Worm (Caenorhabditis elegans) whole organism, late embryonic: ENCODE data around the gene K08F11.1.

Experiments
- ceh-2 ChIP-seq: sonication (generic microtip); optimal IDR thresholded peaks from 2 replicates; lab custom pipeline; 2016; ENCODE audit warnings: missing genotype, missing genetic modification characterization, missing compliant biosample characterization
- ceh-24 ChIP-seq: sonication (generic microtip); optimal IDR thresholded peaks from 2 replicates; lab custom pipeline; 2016; ENCODE audit warnings: mild to moderate bottlenecking, missing genetic modification characterization, missing compliant biosample characterization
- elt-4 ChIP-seq: sonication (generic microtip); optimal IDR thresholded peaks from 2 replicates; lab custom pipeline; 2016; ENCODE audit warnings: missing genetic modification characterization, missing compliant biosample characterization
- fkh-10 ChIP-seq: fragments of 150-350 bp; optimal IDR thresholded peaks from 2 replicates; lab custom pipeline; 2014; ENCODE audit warnings: missing biosample characterization, missing genetic modification reagents, missing genetic modification characterization
- hlh-15 ChIP-seq: sonication (generic microtip); optimal IDR thresholded peaks from 2 replicates; lab custom pipeline; 2016; ENCODE audit warnings: missing genetic modification characterization, missing compliant biosample characterization
- odd-2 ChIP-seq: sonication (generic microtip); optimal IDR thresholded peaks from 2 replicates; lab custom pipeline; 2017; ENCODE audit warnings: antibody characterized with exemption, mild to moderate bottlenecking, missing genetic modification characterization, missing compliant biosample characterization
- pag-3 ChIP-seq: sonication (generic microtip); optimal IDR thresholded peaks from 2 replicates; lab custom pipeline; 2016; ENCODE audit warnings: missing compliant biosample characterization, missing genetic modification characterization, borderline replicate concordance
- pqm-1 ChIP-seq: sonication (generic microtip); optimal IDR thresholded peaks from 2 replicates; lab custom pipeline; 2016; ENCODE audit warnings: missing genetic modification characterization, missing compliant biosample characterization
- sox-2 ChIP-seq: fragments of 200-800 bp; sonication (Bioruptor generic); IDR thresholded peaks from 2 replicates; pipeline ENCODE4 v1.3.6; 2022; ENCODE audit warnings: missing genetic modification reagents, missing genetic modification characterization, missing compliant biosample characterization
- sox-4 ChIP-seq: sonication (generic microtip); optimal IDR thresholded peaks from 2 replicates; lab custom pipeline; 2017; ENCODE audit warnings: mild to moderate bottlenecking, missing genetic modification characterization, inconsistent platforms, missing compliant biosample characterization
- tbx-2 ChIP-seq: sonication (generic microtip); optimal IDR thresholded peaks from 2 replicates; lab custom pipeline; 2016; ENCODE audit warnings: missing genetic modification characterization, missing compliant biosample characterization
- unc-55 ChIP-seq: sonication (generic microtip); optimal IDR thresholded peaks from 2 replicates; lab custom pipeline; 2017; ENCODE audit warnings: missing biosample characterization, missing genetic modification reagents, missing genetic modification characterization
- ztf-16 ChIP-seq: sonication (generic microtip); optimal IDR thresholded peaks from 2 replicates; lab custom pipeline; 2017; ENCODE audit warnings: missing genetic modification characterization, missing compliant biosample characterization

DNA sequence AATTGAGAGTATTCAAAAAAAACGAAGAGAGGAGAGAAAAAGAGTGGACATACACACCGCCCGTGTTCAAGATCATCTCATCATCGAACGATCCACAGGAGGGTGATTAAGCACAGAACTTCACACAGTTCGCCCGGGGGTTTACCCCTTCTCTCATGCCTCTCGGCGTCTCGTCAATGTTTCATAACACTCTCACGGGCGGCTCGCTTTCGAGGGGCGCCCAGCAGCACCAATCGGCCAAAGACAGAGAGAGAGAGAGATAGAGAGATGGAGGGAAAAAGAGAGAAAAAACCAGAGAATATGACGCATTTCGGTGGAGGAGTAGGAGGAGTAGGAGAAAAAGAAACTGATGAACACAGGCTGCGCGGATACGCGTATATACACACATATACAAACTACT, 19.5 kb upstream of the K08F11.1 start:
- TF ChIP-seq fkh-10 (GFP tag; lab: Kevin White, UChicago) = no peak
- TF ChIP-seq pag-3 = no peak
- no peak for TF ChIP-seq ceh-24 (tag; lab: Kevin White, UChicago)
- TF ChIP-seq hlh-15 (tag; lab: Kevin White, UChicago) = no peak
- TF ChIP-seq tbx-2 = peak; percentile 51
- TF ChIP-seq odd-2 (tag; lab: Kevin White, UChicago) = no peak
- TF ChIP-seq pqm-1 (tag; lab: Kevin White, UChicago) = no peak
- no peak for TF ChIP-seq sox-4
- no peak for TF ChIP-seq ceh-2 (tag; lab: Kevin White, UChicago)
- TF ChIP-seq unc-55 (GFP tag; lab: Kevin White, UChicago) = no peak
- TF ChIP-seq elt-4 (tag; lab: Kevin White, UChicago) = no peak
- no peak for TF ChIP-seq sox-2 (GFP tag; lab: Robert Waterston, UW)
- TF ChIP-seq ztf-16 (tag; lab: Kevin White, UChicago) = no peak
